Worm (Caenorhabditis elegans): Measurements from ENCODE around the gene T05A1.5.

DNA sequence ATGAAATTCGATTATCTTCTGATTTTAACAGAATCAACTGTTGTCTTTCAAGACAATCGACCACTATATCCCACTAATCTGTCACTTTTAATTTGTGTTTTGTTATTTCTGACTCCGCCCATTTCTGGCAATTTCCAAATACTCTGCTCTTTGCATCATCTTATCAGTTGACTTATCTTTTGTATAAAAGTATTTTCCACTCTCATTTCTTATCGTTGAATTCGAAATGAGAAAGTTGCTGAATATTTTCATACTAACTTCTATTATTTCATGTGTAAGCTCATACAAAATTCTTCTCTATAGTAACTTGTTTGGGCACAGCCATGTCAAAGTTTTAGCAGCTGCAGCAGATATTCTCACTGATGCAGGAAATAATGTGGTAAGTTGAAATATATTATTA, 46.0 kb upstream of the T05A1.5 start, which contains the start of gene ugt-21:
- TF ChIP-seq ets-4 (tag; optimal IDR thresholded peaks at IDR 0.05) (no peak), mec-3 (tag; optimal IDR thresholded peaks at IDR 0.05; ENCODE audit: borderline replicate concordance) (no peak), elt-2 (tag; optimal IDR thresholded peaks at IDR 0.05) (peak; percentile 22), ceh-2 (tag; optimal IDR thresholded peaks at IDR 0.05) (no peak), ama-1 (optimal IDR thresholded peaks at IDR 0.05) (no peak), ceh-45 (GFP tag; IDR thresholded peaks at IDR 0.05) (no peak), ceh-9 (tag; optimal IDR thresholded peaks at IDR 0.05) (no peak), fax-1 (tag; optimal IDR thresholded peaks at IDR 0.05) (no peak), ttx-3 (tag; optimal IDR thresholded peaks at IDR 0.05) (no peak)

All from whole organism, late embryonic.